Worm (Caenorhabditis elegans): ENCODE results near the gene npp-22.

DNA sequence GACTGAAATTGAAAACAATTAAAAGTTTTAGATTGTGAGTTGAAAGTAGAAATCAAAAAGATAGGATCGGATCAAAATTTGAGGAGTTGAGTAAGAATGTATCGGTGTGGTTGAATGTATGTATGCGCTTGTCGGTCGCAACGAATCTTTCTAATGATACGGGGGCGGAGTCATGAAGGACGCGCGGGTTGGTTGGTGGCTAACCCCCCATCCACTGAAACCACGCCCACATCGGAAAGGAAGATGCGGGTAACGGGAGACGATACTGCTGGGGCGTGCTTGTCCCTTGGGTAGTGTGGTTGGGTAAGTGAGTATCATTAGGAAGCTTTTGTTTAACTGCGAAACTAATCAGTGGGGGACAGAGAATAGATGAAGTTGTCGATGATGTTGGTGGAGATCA lies 27.9 kb downstream of the npp-22 start, which contains the start of gene ceh-32:
- TF ChIP-seq nhr-48 (tag; optimal IDR thresholded peaks at IDR 0.05) (no peak), lin-15B (tag; optimal IDR thresholded peaks at IDR 0.05) (no peak), aly-2 (tag; optimal IDR thresholded peaks at IDR 0.05) (no peak), lin-29 (GFP tag; IDR thresholded peaks at IDR 0.05) (no peak), nhr-11 (tag; optimal IDR thresholded peaks at IDR 0.05) (no peak), nhr-28 (tag; optimal IDR thresholded peaks at IDR 0.05) (no peak), nhr-77 (tag; optimal IDR thresholded peaks at IDR 0.05) (no peak)

All from whole organism, L4 larva.